Worm (Caenorhabditis elegans) whole organism, mixed stage, embryonic: Measurements from ENCODE around the gene ent-1.

Experiments used
- ces-1 ChIP-seq: fragments of 150-350 bp; optimal IDR thresholded peaks from 2 replicates; lab custom pipeline; 2014; ENCODE audit warnings: missing biosample characterization, missing genetic modification reagents, missing genetic modification characterization
- elt-1 ChIP-seq: sonication (generic microtip); optimal IDR thresholded peaks from 2 replicates; lab custom pipeline; 2017; ENCODE audit warnings: missing genetic modification characterization, mild to moderate bottlenecking, missing compliant biosample characterization, antibody characterized with exemption, moderate library complexity, borderline replicate concordance; ENCODE audit not compliant: insufficient read depth
- lsy-2 ChIP-seq: fragments of 150-350 bp; optimal IDR thresholded peaks from 2 replicates; lab custom pipeline; 2014; ENCODE audit warnings: missing biosample characterization, missing genetic modification characterization
- mls-2 ChIP-seq: sonication (generic microtip); optimal IDR thresholded peaks from 2 replicates; lab custom pipeline; 2016; ENCODE audit warnings: mild to moderate bottlenecking, missing genetic modification characterization, moderate library complexity, missing compliant biosample characterization
- nhr-237 ChIP-seq: fragments of 150-350 bp; optimal IDR thresholded peaks from 2 replicates; lab custom pipeline; 2014; ENCODE audit warnings: missing biosample characterization, missing genetic modification characterization
- nhr-76 ChIP-seq: sonication (generic microtip); optimal IDR thresholded peaks from 2 replicates; lab custom pipeline; 2017; ENCODE audit warnings: missing biosample characterization, missing genetic modification characterization
- pha-4 ChIP-seq: fragments of 150-350 bp; optimal IDR thresholded peaks from 2 replicates; lab custom pipeline; 2018; ENCODE audit warnings: missing biosample characterization, missing genetic modification reagents, missing genetic modification characterization
- ztf-11 ChIP-seq: fragments of 150-350 bp; optimal IDR thresholded peaks from 2 replicates; lab custom pipeline; 2014; ENCODE audit warnings: missing biosample characterization, missing genetic modification characterization

DNA sequence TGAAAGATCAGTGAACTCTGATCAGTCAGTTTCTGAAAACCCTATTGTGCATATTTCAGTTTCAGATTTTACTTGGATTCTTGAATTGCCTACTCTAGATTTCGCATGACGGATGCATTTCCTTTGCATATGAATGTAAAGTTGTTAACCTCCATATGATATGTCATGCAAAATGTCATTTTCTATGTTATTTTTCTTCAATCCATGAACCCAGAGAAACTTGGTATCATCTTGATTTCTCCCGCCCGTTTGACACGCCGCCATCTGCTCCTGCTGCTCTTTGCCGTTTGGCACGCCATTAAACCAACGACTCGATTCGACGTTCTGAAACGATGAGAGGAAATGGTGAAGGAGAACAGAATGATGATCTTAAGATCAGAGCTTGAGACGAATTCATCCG, 4.9 kb downstream of the ent-1 start:
- TF ChIP-seq mls-2 (tag; lab: Kevin White, UChicago) (no peak), lsy-2 (tag; lab: Kevin White, UChicago) (no peak), nhr-237 (tag; lab: Kevin White, UChicago) (no peak), nhr-76 (tag; lab: Kevin White, UChicago) (no peak), ztf-11 (tag; lab: Kevin White, UChicago) (no peak), elt-1 (no peak), pha-4 (tag; lab: Kevin White, UChicago) (no peak), ces-1 (no peak)
